Worm (Caenorhabditis elegans) whole organism, young adult: ENCODE data around the gene C55C3.7.

Experiments used
- B0019.2 ChIP-seq: fragments of 200-800 bp; sonication (Bioruptor generic); conservative IDR thresholded peaks from 2 replicates; pipeline ENCODE4 v1.3.6; 2022; ENCODE audit warnings: missing genetic modification reagents, missing genetic modification characterization, missing compliant biosample characterization
- B0336.3 ChIP-seq: fragments of 200-800 bp; sonication (Bioruptor generic); IDR thresholded peaks from 2 replicates; pipeline ENCODE4 v1.3.6; 2022; ENCODE audit warnings: missing genetic modification characterization, missing compliant biosample characterization
- C06A6.2 ChIP-seq: fragments of 200-800 bp; sonication (Bioruptor generic); conservative IDR thresholded peaks from 2 replicates; pipeline ENCODE4 v1.3.6; 2022; ENCODE audit warnings: missing genetic modification characterization, missing compliant biosample characterization
- T26A5.8 ChIP-seq: sonication (generic microtip); optimal IDR thresholded peaks from 2 replicates; lab custom pipeline; 2016; ENCODE audit warnings: missing genetic modification characterization, missing compliant biosample characterization
- Y53F4B.3 ChIP-seq: fragments of 200-800 bp; sonication (Bioruptor generic); IDR thresholded peaks from 2 replicates; pipeline ENCODE4 v1.3.6; 2022; ENCODE audit warnings: missing genetic modification reagents, missing genetic modification characterization, missing compliant biosample characterization
- Y53G8AR.9 ChIP-seq: fragments of 200-800 bp; sonication (Bioruptor generic); conservative IDR thresholded peaks from 2 replicates; pipeline ENCODE4 v1.3.6; 2022; ENCODE audit warnings: missing genetic modification reagents, missing genetic modification characterization, missing compliant biosample characterization
- Y95B8A.8 ChIP-seq: fragments of 200-800 bp; sonication (Bioruptor generic); IDR thresholded peaks from 2 replicates; pipeline ENCODE4 v1.3.6; 2022; ENCODE audit warnings: missing genetic modification reagents, missing genetic modification characterization, missing compliant biosample characterization
- ZK185.1 ChIP-seq: sonication (generic microtip); optimal IDR thresholded peaks from 2 replicates; lab custom pipeline; 2016; ENCODE audit warnings: mild to moderate bottlenecking, missing genetic modification characterization, missing compliant biosample characterization; ENCODE audit not compliant: poor library complexity, severe bottlenecking
- ama-1 ChIP-seq, 3 experiments: fragments of 150-350 bp in 1 of 3; sonication (generic microtip) in 2 of 3; optimal IDR thresholded peaks; 2 replicates each; lab custom pipeline; 2014 to 2018; ENCODE audit warnings: missing biosample characterization in 2 of 3, missing genetic modification characterization in 2 of 3, missing genetic modification reagents in 2 of 3
- aptf-3 ChIP-seq: fragments of 200-800 bp; sonication (Bioruptor generic); IDR thresholded peaks from 2 replicates; pipeline ENCODE4 v1.3.6; 2022; ENCODE audit warnings: missing genetic modification characterization, missing compliant biosample characterization
- atf-7 ChIP-seq: sonication (generic microtip); optimal IDR thresholded peaks from 2 replicates; lab custom pipeline; 2017; ENCODE audit warnings: mild to moderate bottlenecking, missing genetic modification characterization, missing compliant biosample characterization
- athp-1 ChIP-seq: sonication (generic microtip); optimal IDR thresholded peaks from 2 replicates; lab custom pipeline; 2017; ENCODE audit warnings: mild to moderate bottlenecking, missing genetic modification characterization, missing compliant biosample characterization
- attf-3 ChIP-seq: fragments of 200-800 bp; sonication (Bioruptor generic); conservative IDR thresholded peaks from 2 replicates; pipeline ENCODE4 v1.3.6; 2022; ENCODE audit warnings: missing genetic modification reagents, missing genetic modification characterization, missing compliant biosample characterization
- attf-6 ChIP-seq: fragments of 200-800 bp; sonication (Bioruptor generic); IDR thresholded peaks from 2 replicates; pipeline ENCODE4 v1.3.6; 2022; ENCODE audit warnings: missing genetic modification reagents, missing genetic modification characterization, missing compliant biosample characterization
- ceh-100 ChIP-seq: fragments of 200-800 bp; sonication (Bioruptor generic); IDR thresholded peaks from 2 replicates; pipeline ENCODE4 v1.3.6; 2022; ENCODE audit warnings: missing genetic modification reagents, missing genetic modification characterization, missing compliant biosample characterization
- ceh-58 ChIP-seq: fragments of 200-800 bp; sonication (Bioruptor generic); IDR thresholded peaks from 2 replicates; pipeline ENCODE4 v1.3.6; 2022; ENCODE audit warnings: missing genetic modification characterization, missing compliant biosample characterization
- chd-7 ChIP-seq: sonication (generic microtip); optimal IDR thresholded peaks from 2 replicates; lab custom pipeline; 2016; ENCODE audit warnings: mild to moderate bottlenecking, missing genetic modification characterization, moderate library complexity, missing compliant biosample characterization
- him-1 ChIP-seq: sonication (generic microtip); optimal IDR thresholded peaks from 2 replicates; lab custom pipeline; 2016; ENCODE audit warnings: missing genotype, missing genetic modification reagents, missing genetic modification characterization, missing compliant biosample characterization
- hlh-26 ChIP-seq: fragments of 200-800 bp; sonication (Bioruptor generic); conservative IDR thresholded peaks from 2 replicates; pipeline ENCODE4 v1.3.6; 2022; ENCODE audit warnings: missing genetic modification reagents, missing genetic modification characterization, missing compliant biosample characterization
- hrde-1 ChIP-seq: sonication (generic microtip); optimal IDR thresholded peaks from 2 replicates; lab custom pipeline; 2016; ENCODE audit warnings: missing genetic modification characterization, mild to moderate bottlenecking, missing compliant biosample characterization, moderate library complexity, missing genotype, missing genetic modification reagents, borderline replicate concordance
- lin-26 ChIP-seq: fragments of 200-800 bp; sonication (Bioruptor generic); IDR thresholded peaks from 2 replicates; pipeline ENCODE4 v1.3.6; 2022; ENCODE audit warnings: missing genetic modification reagents, missing genetic modification characterization, missing compliant biosample characterization
- lin-40 ChIP-seq: sonication (generic microtip); optimal IDR thresholded peaks from 2 replicates; lab custom pipeline; 2016; ENCODE audit warnings: missing genetic modification characterization, mild to moderate bottlenecking, missing compliant biosample characterization, missing genotype, missing genetic modification reagents
- madf-10 ChIP-seq: sonication (generic microtip); optimal IDR thresholded peaks from 2 replicates; lab custom pipeline; 2016; ENCODE audit warnings: mild to moderate bottlenecking, missing genetic modification characterization, missing compliant biosample characterization
- madf-3 ChIP-seq: fragments of 200-800 bp; sonication (Bioruptor generic); IDR thresholded peaks from 2 replicates; pipeline ENCODE4 v1.3.6; 2022; ENCODE audit warnings: missing genetic modification reagents, missing genetic modification characterization, missing compliant biosample characterization
- nfyb-1 ChIP-seq: fragments of 200-800 bp; sonication (Bioruptor generic); IDR thresholded peaks from 2 replicates; pipeline ENCODE4 v1.3.6; 2022; ENCODE audit warnings: missing genetic modification reagents, missing genetic modification characterization, missing compliant biosample characterization
- nhr-80 ChIP-seq: sonication (generic microtip); optimal IDR thresholded peaks from 2 replicates; lab custom pipeline; 2016; ENCODE audit warnings: missing genetic modification characterization, missing compliant biosample characterization
- pha-4 ChIP-seq: fragments of 150-350 bp; sonication (generic microtip); optimal IDR thresholded peaks from 2 replicates; lab custom pipeline; 2014; ENCODE audit warnings: missing biosample characterization, missing genetic modification reagents, missing genetic modification characterization
- rcor-1 ChIP-seq: fragments of 200-800 bp; sonication (Bioruptor generic); IDR thresholded peaks from 2 replicates; pipeline ENCODE4 v1.3.6; 2022; ENCODE audit warnings: missing genetic modification reagents, missing genetic modification characterization, missing compliant biosample characterization
- rec-8 ChIP-seq, 2 experiments: sonication (generic microtip); optimal IDR thresholded peaks; 2 replicates each; lab custom pipeline; 2016; ENCODE audit warnings: mild to moderate bottlenecking in 2 of 2, missing genetic modification characterization in 2 of 2, missing genetic modification reagents in 2 of 2, missing genotype in 2 of 2, missing biosample characterization in 1 of 2, missing compliant biosample characterization in 1 of 2, moderate library complexity in 1 of 2
- repo-1 ChIP-seq: sonication (generic microtip); optimal IDR thresholded peaks from 2 replicates; lab custom pipeline; 2017; ENCODE audit warnings: mild to moderate bottlenecking, missing genetic modification characterization, missing compliant biosample characterization
- snpc-4 ChIP-seq, 5 experiments: fragments of 150-350 bp in 1 of 5; sonication (generic microtip) in 4 of 5; optimal IDR thresholded peaks; 2 replicates each; lab custom pipeline; 2014 to 2018; ENCODE audit warnings: missing genetic modification characterization in 5 of 5, missing biosample characterization in 3 of 5, antibody characterized with exemption in 2 of 5, mild to moderate bottlenecking in 2 of 5, missing compliant biosample characterization in 2 of 5, missing genotype in 2 of 5, moderate library complexity in 2 of 5, missing genetic modification reagents in 1 of 5
- somi-1 ChIP-seq: fragments of 200-800 bp; sonication (Bioruptor generic); optimal IDR thresholded peaks from 2 replicates; lab custom pipeline; 2018; ENCODE audit warnings: mild to moderate bottlenecking, missing genetic modification characterization, missing compliant biosample characterization
- tbp1 ChIP-seq: fragments of 200-800 bp; sonication (Bioruptor generic); optimal IDR thresholded peaks from 2 replicates; lab custom pipeline; 2018; ENCODE audit warnings: mild to moderate bottlenecking, missing genetic modification characterization, missing compliant biosample characterization

C55C3.7 gene

DNA sequence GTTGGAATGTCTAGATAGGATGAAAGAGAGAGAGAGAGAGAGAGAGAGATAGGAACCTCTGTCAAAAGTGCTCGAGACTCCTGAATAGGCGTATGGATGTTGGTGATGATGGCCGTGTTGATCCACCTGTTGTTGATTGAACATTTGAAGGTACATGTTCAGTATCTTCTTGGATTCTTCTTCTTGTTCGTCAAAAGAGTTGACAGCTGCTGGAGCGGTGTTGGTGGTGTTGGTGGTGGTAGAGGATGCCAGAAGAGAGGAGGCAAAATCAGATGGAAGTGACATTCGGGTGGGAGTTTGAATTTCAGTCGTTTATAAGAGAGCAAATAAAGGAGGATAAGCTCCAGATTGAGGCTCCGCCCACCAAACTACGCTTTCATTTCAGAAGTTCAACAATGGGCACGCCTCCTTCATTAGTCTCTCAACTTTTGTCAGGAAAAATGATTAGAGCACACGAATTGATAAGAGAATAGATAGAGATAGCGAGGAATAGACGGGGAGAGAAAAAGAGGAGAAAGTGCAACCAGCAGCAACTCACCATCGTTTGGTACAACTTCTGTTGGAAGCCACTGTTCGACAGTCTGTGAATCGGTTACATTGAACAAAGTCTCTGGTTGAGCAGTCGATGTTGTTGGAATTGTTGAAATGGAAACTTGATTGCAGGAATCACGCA is 29.5 kb downstream of the C55C3.7 start:
- no peak for TF ChIP-seq ceh-58 (GFP tag; lab: Robert Waterston, UW)
- TF ChIP-seq nhr-80 (tag; lab: Kevin White, UChicago) = peak; percentile 43
- TF ChIP-seq, all 124 proteins: peak for 1

DNA sequence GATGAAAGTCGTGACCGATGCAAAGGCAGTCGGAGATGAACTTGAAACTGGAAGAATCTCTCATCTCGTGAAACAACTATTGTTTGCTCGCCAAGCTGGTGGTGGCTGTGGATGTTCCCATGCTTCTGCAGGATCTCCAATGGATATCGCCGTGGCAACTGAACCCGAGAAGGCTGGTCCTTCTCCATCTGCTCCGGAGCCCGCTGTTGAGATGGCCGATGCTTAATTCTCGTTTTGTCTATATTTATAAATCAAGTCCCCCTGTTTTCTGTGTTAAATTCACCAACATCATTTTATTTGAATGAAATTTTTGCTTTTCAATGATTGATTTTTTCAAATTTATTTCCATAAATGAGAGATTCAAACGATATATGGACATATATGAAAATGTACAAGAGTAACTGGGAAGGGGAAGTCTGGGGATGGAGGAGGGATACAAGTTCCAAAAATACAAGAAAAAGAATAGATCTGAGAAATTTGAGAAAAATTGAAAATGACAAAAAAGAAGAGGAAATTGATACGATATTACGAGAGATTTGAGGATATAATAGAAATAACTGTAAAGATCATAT is 31.6 kb downstream of the C55C3.7 start:
- TF ChIP-seq B0336.3 (peak; percentile 73; the same call in 1 of the 2 replicates), ceh-100 (no peak), athp-1 (peak; percentile 65), atf-7 (tag; lab: Kevin White, UChicago) (peak; percentile 13), attf-6 (GFP tag; lab: Robert Waterston, UW) (peak; percentile 30; the same call in 1 of the 2 replicates), repo-1 (tag; lab: Kevin White, UChicago) (peak; percentile 81), ama-1 (optimal IDR thresholded peaks at IDR 0.05; lab: Kevin White, UChicago) (no peak), ama-1 (GFP tag; optimal IDR thresholded peaks at IDR 0.05; lab: Kevin White, UChicago) (peak in 1 of 2 experiments; percentile 20), Y95B8A.8 (GFP tag; lab: Robert Waterston, UW) (no peak), lin-40 (tag; lab: Kevin White, UChicago) (no peak), C06A6.2 (GFP tag; lab: Robert Waterston, UW) (0 out of 2 replicates have a peak, but pooled peaks have one; percentile 14), madf-3 (GFP tag; lab: Robert Waterston, UW) (no peak), somi-1 (GFP tag; lab: Kevin White, UChicago) (no peak), hrde-1 (tag; lab: Kevin White, UChicago) (peak; percentile 39), lin-26 (GFP tag; lab: Robert Waterston, UW) (0 out of 2 replicates have a peak, but pooled peaks have one; percentile 32), nfyb-1 (GFP tag; lab: Robert Waterston, UW) (0 out of 2 replicates have a peak, but pooled peaks have one; percentile 43), rec-8 (tag; optimal IDR thresholded peaks at IDR 0.05; lab: Kevin White, UChicago) (no peak), Y53F4B.3 (peak; percentile 32; the same call in 1 of the 2 replicates), aptf-3 (GFP tag; lab: Robert Waterston, UW) (no peak), Y53G8AR.9 (peak; percentile 70; the same call in 1 of the 2 replicates), snpc-4 (GFP tag; optimal IDR thresholded peaks at IDR 0.05; lab: Kevin White, UChicago) (peak; percentile 57), snpc-4 (tag; optimal IDR thresholded peaks at IDR 0.05; lab: Kevin White, UChicago) (peak in 1 of 4 experiments; percentile 57)

DNA sequence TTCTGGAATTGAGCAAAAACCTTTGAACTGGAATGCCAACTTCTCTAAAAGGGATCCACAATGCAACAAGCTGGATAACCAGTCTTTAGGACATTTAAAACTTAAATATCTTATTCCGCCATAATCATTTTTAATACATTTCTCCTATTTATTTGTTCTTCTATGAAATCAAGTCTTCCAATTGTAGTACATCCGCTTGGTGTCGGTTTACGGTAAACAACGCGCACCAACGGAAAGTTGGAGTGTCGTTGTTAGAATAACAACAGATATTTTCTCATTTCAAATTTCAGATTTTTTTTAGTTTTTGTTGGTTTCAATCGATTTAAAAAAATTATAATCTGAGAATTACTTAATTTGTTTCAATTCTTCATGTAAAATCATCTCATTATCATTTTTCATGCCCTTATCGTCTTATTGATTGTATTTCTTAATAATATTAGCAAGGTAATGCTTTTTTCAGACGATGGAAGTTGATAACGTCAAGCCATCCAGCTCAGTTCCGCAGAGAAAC is 33.3 kb downstream of the C55C3.7 start, which contains the start of gene csn-5:
Gene csn-5 (plus strand): TSS at position 461 of the 511 bp plus-strand sequence.
- TF ChIP-seq B0019.2 (GFP tag; lab: Robert Waterston, UW) (no peak), snpc-4 (GFP tag; optimal IDR thresholded peaks at IDR 0.05; lab: Kevin White, UChicago) (no peak), snpc-4 (tag; optimal IDR thresholded peaks at IDR 0.05; lab: Kevin White, UChicago) (peak in 1 of 4 experiments; percentile 6), attf-3 (peak; percentile 90), T26A5.8 (tag; lab: Kevin White, UChicago) (no peak), repo-1 (tag; lab: Kevin White, UChicago) (no peak)

DNA sequence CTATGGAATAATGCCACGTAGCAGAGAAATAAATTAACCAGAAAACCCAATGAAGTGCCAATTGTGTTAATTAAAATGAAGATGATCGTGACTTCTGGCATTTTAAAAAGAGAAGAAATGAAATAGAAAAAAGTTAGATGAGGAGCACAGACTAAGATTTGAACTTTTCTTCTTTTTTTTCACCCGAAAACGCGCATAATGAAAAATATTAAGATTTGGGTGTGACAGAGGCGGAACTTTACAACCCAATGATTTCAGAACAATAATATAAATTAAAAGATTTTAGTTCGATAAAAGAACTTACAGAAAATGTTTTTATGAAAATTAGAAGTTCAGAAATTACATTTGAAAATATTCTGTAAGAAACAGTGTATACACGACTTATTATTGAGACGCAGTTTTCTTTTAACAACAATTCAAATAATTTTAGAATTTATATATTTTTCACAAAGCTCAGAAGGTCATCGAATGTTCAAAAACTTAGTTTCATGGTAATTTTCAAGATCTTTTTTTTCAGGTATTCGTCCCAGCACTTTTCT is 36.9 kb downstream of the C55C3.7 start, which contains the start of the genes srd-8 and B0547.2:
Gene srd-8 (minus strand): TSS at position 101 of the 539 bp plus-strand sequence.
Gene B0547.2 (plus strand): TSS at position 489 of the 539 bp plus-strand sequence.
- no peak for TF ChIP-seq pha-4 (tag; lab: Kevin White, UChicago)
- no peak for TF ChIP-seq him-1
- TF ChIP-seq tbp1 (GFP tag; lab: Kevin White, UChicago) = no peak
- TF ChIP-seq chd-7 (tag; lab: Kevin White, UChicago) = no peak
- no peak for TF ChIP-seq ZK185.1 (tag; lab: Kevin White, UChicago)
- no peak for TF ChIP-seq madf-10 (tag; lab: Kevin White, UChicago)
- no peak for TF ChIP-seq rcor-1 (GFP tag; lab: Robert Waterston, UW)
- no peak for TF ChIP-seq hlh-26 (GFP tag; lab: Robert Waterston, UW)
